Worm (Caenorhabditis elegans): Measurements from ENCODE around the gene lin-56.
A peak's percentile ranks its signal among the peaks of the same experiment; 100 is the strongest.

Gene lin-56

DNA sequence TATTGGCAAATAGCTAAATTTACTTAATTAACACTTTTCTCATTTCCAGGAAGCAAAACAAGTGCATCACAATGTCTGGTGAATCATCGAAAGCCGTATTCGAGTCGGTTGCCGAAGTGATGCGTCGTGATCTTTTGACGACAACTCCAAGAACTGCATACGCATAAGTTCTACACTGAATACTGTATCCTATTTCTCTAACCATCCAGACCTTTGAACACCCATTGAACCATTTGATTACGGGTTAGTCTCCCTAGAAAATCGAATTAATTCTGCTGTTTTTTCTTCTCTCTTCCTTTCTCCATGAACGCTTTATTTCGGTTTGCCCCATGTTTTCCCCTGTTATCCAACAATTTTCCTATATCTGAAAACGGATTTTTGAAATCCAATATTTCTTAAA, at the start of gene lin-56:
Gene lin-56 (plus strand): TSS at position 301 of the 400 bp plus-strand sequence.
- TF ChIP-seq nfyb-1 (GFP tag; IDR thresholded peaks at IDR 0.05) = 0 out of 2 replicates have a peak, but pooled peaks have one; percentile 16
- no peak for TF ChIP-seq hmg-20 (GFP tag; IDR thresholded peaks at IDR 0.05)
- TF ChIP-seq unc-130 (GFP tag; optimal IDR thresholded peaks at IDR 0.05) = no peak
- peak; percentile 63; the same call in 1 of the 2 replicates for TF ChIP-seq let-526 (GFP tag; IDR thresholded peaks at IDR 0.05)
- no peak for TF ChIP-seq lag-1 (GFP tag; IDR thresholded peaks at IDR 0.05)

DNA sequence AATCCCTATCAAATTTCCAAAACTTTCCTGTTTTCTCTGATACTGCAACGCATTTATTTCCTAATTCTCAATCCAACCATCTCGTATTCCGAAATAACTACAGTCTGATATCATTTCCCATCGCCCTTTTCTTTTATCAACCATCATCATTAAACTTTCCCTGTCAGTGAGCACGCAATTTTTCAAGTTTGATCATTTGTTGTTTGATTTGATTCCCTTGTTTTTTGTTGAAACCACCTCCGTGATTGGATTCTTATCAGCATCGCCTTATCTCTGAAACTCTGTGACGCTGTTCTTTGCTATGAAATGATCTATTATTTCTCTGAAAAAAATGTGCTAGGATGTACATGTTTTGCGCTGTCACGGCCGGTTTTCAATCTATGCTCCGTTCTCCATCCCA, 46.8 kb upstream of the lin-56 start:
- TF ChIP-seq lin-26 (GFP tag; IDR thresholded peaks at IDR 0.05) (no peak), nhr-80 (tag; optimal IDR thresholded peaks at IDR 0.05) (peak; percentile 92), K12H6.12 (tag; optimal IDR thresholded peaks at IDR 0.05) (no peak), nfyb-1 (GFP tag; IDR thresholded peaks at IDR 0.05) (no peak)

DNA sequence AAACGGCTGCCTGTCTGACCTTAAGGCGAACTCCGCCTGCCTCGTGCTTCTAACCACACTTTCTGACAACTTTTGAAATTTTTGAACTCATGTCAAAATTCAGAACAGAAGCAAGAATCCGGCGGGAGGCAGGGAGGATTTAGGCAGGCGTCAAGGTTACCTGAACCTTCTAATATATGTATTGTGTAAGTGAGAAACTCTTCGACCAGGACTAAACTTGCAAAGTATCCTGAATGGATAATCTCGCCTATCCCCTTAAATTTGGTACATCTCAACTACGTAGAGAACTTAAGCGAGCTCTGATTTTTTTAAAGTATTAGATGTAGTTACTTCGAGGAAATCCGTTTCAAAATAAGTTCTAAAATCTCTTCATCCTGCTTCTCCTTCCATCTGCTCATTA, 38.8 kb upstream of the lin-56 start, which contains the start of gene E04D5.5:
Gene E04D5.5 (plus strand): TSS at position 301 of the 400 bp plus-strand sequence.
- TF ChIP-seq lin-54 (GFP tag; optimal IDR thresholded peaks at IDR 0.05) = no peak
- no peak for TF ChIP-seq mes-4 (tag; optimal IDR thresholded peaks at IDR 0.05)
- TF ChIP-seq ceh-27 (GFP tag; optimal IDR thresholded peaks at IDR 0.05) = no peak

DNA sequence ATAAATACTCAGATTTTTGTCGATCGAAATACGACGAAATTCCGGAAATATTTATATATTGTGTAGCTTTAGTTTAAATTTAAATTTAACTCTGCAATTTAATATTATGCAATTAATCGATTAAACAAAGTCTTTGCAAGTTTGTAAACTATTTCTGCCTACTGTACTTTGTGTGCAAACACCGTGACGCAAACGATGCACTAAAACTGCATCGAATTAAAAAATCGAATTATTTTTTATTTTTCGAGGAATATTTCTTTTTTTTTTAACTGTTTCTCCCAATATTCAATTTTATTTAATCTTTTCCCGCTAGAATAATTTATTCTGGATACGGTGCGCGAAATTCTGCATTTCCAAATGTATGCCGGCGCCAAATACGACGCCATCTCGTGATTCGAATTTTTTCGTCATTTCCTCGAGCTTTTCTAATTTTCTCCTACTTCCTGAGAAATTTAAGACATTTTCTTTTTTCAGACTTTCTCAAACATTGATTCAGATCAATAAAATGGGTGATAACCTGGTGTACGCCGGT, 33.4 kb upstream of the lin-56 start, which contains the start of gene eif-2A:
Gene eif-2A (plus strand): TSS at position 469 of the 532 bp plus-strand sequence.
- no peak for TF ChIP-seq ztf-18 (tag; optimal IDR thresholded peaks at IDR 0.05)
- no peak for TF ChIP-seq nfya-1 (tag; optimal IDR thresholded peaks at IDR 0.05; ENCODE audit: borderline replicate concordance, insufficient read depth)
- TF ChIP-seq snpc-3.4 (tag; optimal IDR thresholded peaks at IDR 0.05) = peak; percentile 17
- no peak for TF ChIP-seq ceh-79 (tag; optimal IDR thresholded peaks at IDR 0.05)
- no peak for TF ChIP-seq egrh-3 (GFP tag; IDR thresholded peaks at IDR 0.05)
- peak; percentile 42; the same call in 1 of the 2 replicates for TF ChIP-seq D2030.7 (GFP tag; IDR thresholded peaks at IDR 0.05)
- TF ChIP-seq attf-5 (GFP tag; optimal IDR thresholded peaks at IDR 0.05) = peak; percentile 10
- peak; percentile 83 for TF ChIP-seq madf-8 (GFP tag; conservative IDR thresholded peaks at IDR 0.05)
- no peak for TF ChIP-seq tbx-9 (tag; optimal IDR thresholded peaks at IDR 0.05; ENCODE audit: borderline replicate concordance)
- TF ChIP-seq lag-1 (GFP tag; IDR thresholded peaks at IDR 0.05) = no peak
- no peak for TF ChIP-seq rpc-1 (optimal IDR thresholded peaks at IDR 0.05)
- TF ChIP-seq rpc-1 (tag; optimal IDR thresholded peaks at IDR 0.05) = no peak
- no peak for TF ChIP-seq mcd-1 (GFP tag; IDR thresholded peaks at IDR 0.05)
- peak; percentile 72 for TF ChIP-seq dpl-1 (GFP tag; optimal IDR thresholded peaks at IDR 0.05)
- TF ChIP-seq ztf-22 (GFP tag; optimal IDR thresholded peaks at IDR 0.05) = no peak
- no peak for TF ChIP-seq cebp-1 (GFP tag; IDR thresholded peaks at IDR 0.05)
- peak; percentile 31 for TF ChIP-seq cebp-1 (tag; optimal IDR thresholded peaks at IDR 0.05)
- TF ChIP-seq atf-7 (tag; optimal IDR thresholded peaks at IDR 0.05) = no peak
- peak; percentile 76 for TF ChIP-seq ceh-91 (GFP tag; IDR thresholded peaks at IDR 0.05)
- TF ChIP-seq hmg-1.2 (GFP tag; IDR thresholded peaks at IDR 0.05) = 0 out of 2 replicates have a peak, but pooled peaks have one; percentile 5
- TF ChIP-seq ztf-25 (GFP tag; IDR thresholded peaks at IDR 0.05) = no peak
- peak; percentile 61 for TF ChIP-seq lsl-1 (GFP tag; optimal IDR thresholded peaks at IDR 0.05)
- TF ChIP-seq aptf-3 (GFP tag; IDR thresholded peaks at IDR 0.05) = no peak
- no peak for TF ChIP-seq die-1 (tag; optimal IDR thresholded peaks at IDR 0.05)
- no peak for TF ChIP-seq rcor-1 (GFP tag; IDR thresholded peaks at IDR 0.05)
- peak; percentile 88 for TF ChIP-seq efl-1 (GFP tag; optimal IDR thresholded peaks at IDR 0.05)
- TF ChIP-seq lin-26 (GFP tag; IDR thresholded peaks at IDR 0.05) = no peak
- peak; percentile 94 for TF ChIP-seq madf-6 (GFP tag; IDR thresholded peaks at IDR 0.05)
- peak; percentile 72 for TF ChIP-seq xnd-1 (tag; optimal IDR thresholded peaks at IDR 0.05)
- no peak for TF ChIP-seq Y67H2A.10 (GFP tag; conservative IDR thresholded peaks at IDR 0.05)
- TF ChIP-seq rec-8 (tag; optimal IDR thresholded peaks at IDR 0.05) = no peak
- TF ChIP-seq F33H1.4 (GFP tag; IDR thresholded peaks at IDR 0.05) = peak; percentile 58

Data from whole organism, young adult.